Worm (Caenorhabditis elegans): ENCODE results near the gene smu-2.
"Not testable (repeated sequence)": the region's sequence is repeated elsewhere in the genome, so short reads cannot be mapped to it uniquely, and the experiment has no call there.

The smu-2 gene

ce11 chrII:3520988-3521850 is 39.0 kb downstream of the smu-2 start, which contains the start of gene W09G10.9 (continued):
- TF ChIP-seq B0035.1 (tag; optimal IDR thresholded peaks at IDR 0.05) (peak; percentile 18), madf-10 (tag; optimal IDR thresholded peaks at IDR 0.05) (peak; percentile 44), D2030.7 (GFP tag; IDR thresholded peaks at IDR 0.05) (peak; percentile 89), hlh-12 (tag; optimal IDR thresholded peaks at IDR 0.05) (no peak), F52B5.7 (tag; optimal IDR thresholded peaks at IDR 0.05) (peak; percentile 28), nfya-1 (tag; optimal IDR thresholded peaks at IDR 0.05; ENCODE audit: borderline replicate concordance, insufficient read depth) (no peak), ets-4 (GFP tag; optimal IDR thresholded peaks at IDR 0.05) (no peak), fkh-3 (tag; optimal IDR thresholded peaks at IDR 0.05) (no peak), sea-2 (GFP tag; IDR thresholded peaks at IDR 0.05) (no peak), ztf-22 (GFP tag; optimal IDR thresholded peaks at IDR 0.05) (no peak), ZK185.1 (tag; optimal IDR thresholded peaks at IDR 0.05; ENCODE audit: poor library complexity, severe bottlenecking) (peak; percentile 71), snpc-1.3 (tag; optimal IDR thresholded peaks at IDR 0.05; ENCODE audit: insufficient read depth) (peak; percentile 52), tbp1 (GFP tag; optimal IDR thresholded peaks at IDR 0.05) (peak; percentile 90), zfh-2 (GFP tag; conservative IDR thresholded peaks at IDR 0.05) (peak; percentile 82), Y56A3A.18 (GFP tag; IDR thresholded peaks at IDR 0.05) (0 out of 2 replicates have a peak, but pooled peaks have one; percentile 15), cebp-2 (GFP tag; IDR thresholded peaks at IDR 0.05) (no peak), B0336.3 (GFP tag; IDR thresholded peaks at IDR 0.05) (peak; percentile 49; the same call in 1 of the 2 replicates), egl-44 (GFP tag; IDR thresholded peaks at IDR 0.05) (peak; percentile 81), Y53F4B.3 (GFP tag; IDR thresholded peaks at IDR 0.05) (peak; percentile 44; the same call in 1 of the 2 replicates), die-1 (tag; optimal IDR thresholded peaks at IDR 0.05) (peak; percentile 31), rpc-1 (optimal IDR thresholded peaks at IDR 0.05) (peak; percentile 68), rpc-1 (tag; optimal IDR thresholded peaks at IDR 0.05) (peak; percentile 73), snpc-4 (GFP tag; optimal IDR thresholded peaks at IDR 0.05) (peak; percentile 1), snpc-4 (tag; optimal IDR thresholded peaks at IDR 0.05) (peak in 2 of 4 experiments; percentile 47 to 52), somi-1 (GFP tag; optimal IDR thresholded peaks at IDR 0.05) (no peak), pbrm-1 (GFP tag; IDR thresholded peaks at IDR 0.05) (peak; percentile 91), gei-17 (GFP tag; optimal IDR thresholded peaks at IDR 0.05) (no peak), egl-18 (GFP tag; IDR thresholded peaks at IDR 0.05) (no peak), snpc-1.1 (tag; optimal IDR thresholded peaks at IDR 0.05; ENCODE audit: insufficient read depth) (peak; percentile 11), lin-35 (GFP tag; optimal IDR thresholded peaks at IDR 0.05) (no peak), F55B11.4 (tag; optimal IDR thresholded peaks at IDR 0.05; ENCODE audit: borderline replicate concordance, insufficient read depth) (no peak), unc-62 (GFP tag; optimal IDR thresholded peaks at IDR 0.05) (no peak), T07F8.4 (tag; optimal IDR thresholded peaks at IDR 0.05) (no peak), nhr-27 (tag; optimal IDR thresholded peaks at IDR 0.05) (no peak)

ce11 chrII:3523547-3523946 is 41.3 kb downstream of the smu-2 start:
- TF ChIP-seq attf-3 (GFP tag; conservative IDR thresholded peaks at IDR 0.05) (peak; percentile 71), nfyb-1 (GFP tag; IDR thresholded peaks at IDR 0.05) (peak; percentile 84), C06A6.2 (GFP tag; conservative IDR thresholded peaks at IDR 0.05) (peak; percentile 81), ZK185.1 (tag; optimal IDR thresholded peaks at IDR 0.05; ENCODE audit: poor library complexity, severe bottlenecking) (peak; percentile 51), K11D2.4 (GFP tag; IDR thresholded peaks at IDR 0.05) (peak; percentile 90), madf-6 (GFP tag; IDR thresholded peaks at IDR 0.05) (peak; percentile 52), ceh-100 (GFP tag; IDR thresholded peaks at IDR 0.05) (peak; percentile 68), snpc-4 (tag; optimal IDR thresholded peaks at IDR 0.05) (peak in 2 of 4 experiments; percentile 23 to 43), pbrm-1 (GFP tag; IDR thresholded peaks at IDR 0.05) (peak; percentile 74; the same call in 1 of the 2 replicates), egl-18 (GFP tag; IDR thresholded peaks at IDR 0.05) (peak; percentile 68; the same call in 1 of the 2 replicates), hmg-1.2 (GFP tag; IDR thresholded peaks at IDR 0.05) (peak; percentile 94), D2030.7 (GFP tag; IDR thresholded peaks at IDR 0.05) (peak; percentile 62), dox-1 (GFP tag; IDR thresholded peaks at IDR 0.05) (peak; percentile 76), ztf-26 (tag; optimal IDR thresholded peaks at IDR 0.05) (peak; percentile 5), tbp1 (GFP tag; optimal IDR thresholded peaks at IDR 0.05) (peak; percentile 47), lin-40 (tag; optimal IDR thresholded peaks at IDR 0.05) (peak; percentile 68), B0261.1 (tag; optimal IDR thresholded peaks at IDR 0.05) (peak; percentile 42), Y67H2A.10 (GFP tag; conservative IDR thresholded peaks at IDR 0.05) (0 out of 2 replicates have a peak, but pooled peaks have one; percentile 9)
- not testable (repeated sequence) for TF ChIP-seq snpc-4 (GFP tag; optimal IDR thresholded peaks at IDR 0.05)

Data from whole organism, young adult.